Fruit fly (Drosophila melanogaster) whole organism, embryonic: ENCODE measurements around the gene CG44838.
A peak's percentile ranks its signal among the peaks of the same experiment; 100 is the strongest.

ENCODE experiments used
- Adf1 ChIP-seq: fragments of 200-800 bp; sonication (Bioruptor generic); IDR thresholded peaks from 2 replicates; pipeline ENCODE4 v1.3.6; 2022; ENCODE audit warnings: missing biosample characterization, missing genetic modification characterization
- CG10321 ChIP-seq: fragments of 200-800 bp; sonication (Bioruptor generic); IDR thresholded peaks from 2 replicates; pipeline ENCODE4 v1.3.6; 2022; ENCODE audit warnings: missing biosample characterization, missing genetic modification characterization
- CG11093 ChIP-seq: fragments of 200-800 bp; sonication (Bioruptor generic); IDR thresholded peaks from 3 replicates; pipeline ENCODE4 v1.3.6; 2022; ENCODE audit warnings: missing biosample characterization, missing genetic modification characterization
- CG11695 ChIP-seq: fragments of 200-800 bp; sonication (Bioruptor generic); IDR thresholded peaks from 3 replicates; pipeline ENCODE4 v1.3.6; 2022; ENCODE audit warnings: missing biosample characterization, missing genetic modification characterization
- CG11696 ChIP-seq: fragments of 200-800 bp; sonication (Bioruptor generic); IDR thresholded peaks from 2 replicates; pipeline ENCODE4 v1.3.6; 2022; ENCODE audit warnings: missing biosample characterization, missing genetic modification characterization
- CG13424 ChIP-seq: fragments of 200-800 bp; sonication (Bioruptor generic); optimal IDR thresholded peaks from 2 replicates; lab custom pipeline; 2019; ENCODE audit warnings: missing biosample characterization, mild to moderate bottlenecking, missing genetic modification characterization, moderate library complexity
- CG15269 ChIP-seq: fragments of 200-800 bp; sonication (Bioruptor generic); optimal IDR thresholded peaks from 2 replicates; lab custom pipeline; 2018; ENCODE audit warnings: missing biosample characterization, mild to moderate bottlenecking, missing genetic modification characterization, moderate library complexity
- CG1603 ChIP-seq: fragments of 200-800 bp; sonication (Bioruptor generic); optimal IDR thresholded peaks from 2 replicates; lab custom pipeline; 2019; ENCODE audit warnings: missing biosample characterization, mild to moderate bottlenecking, missing genetic modification characterization, moderate library complexity
- CG17186 ChIP-seq: fragments of 200-800 bp; sonication (Bioruptor generic); optimal IDR thresholded peaks from 3 replicates; lab custom pipeline; 2017; ENCODE audit warnings: missing biosample characterization, missing genetic modification reagents, missing genetic modification characterization
- CG17361 ChIP-seq: fragments of 200-800 bp; sonication (Bioruptor generic); IDR thresholded peaks from 3 replicates; pipeline ENCODE4 v1.3.6; 2022; ENCODE audit warnings: missing biosample characterization, missing genetic modification characterization
- CG18262 ChIP-seq: fragments of 200-800 bp; optimal IDR thresholded peaks from 3 replicates; lab custom pipeline; 2019; ENCODE audit warnings: missing biosample characterization, mild to moderate bottlenecking, missing genetic modification characterization, moderate library complexity
- CG18599 ChIP-seq: fragments of 200-800 bp; sonication (Bioruptor generic); optimal IDR thresholded peaks from 3 replicates; lab custom pipeline; 2017; ENCODE audit warnings: missing biosample characterization, missing genetic modification characterization, mild to moderate bottlenecking, moderate library complexity, missing genetic modification reagents
- CG3065 ChIP-seq: fragments of 200-800 bp; sonication (Bioruptor generic); optimal IDR thresholded peaks from 2 replicates; lab custom pipeline; 2016; ENCODE audit warnings: missing biosample characterization, missing genetic modification characterization
- CG4617 ChIP-seq: fragments of 200-800 bp; sonication (Bioruptor generic); optimal IDR thresholded peaks from 3 replicates; lab custom pipeline; 2016; ENCODE audit warnings: missing biosample characterization, missing genetic modification characterization, borderline replicate concordance
- CG8359 ChIP-seq: fragments of 200-800 bp; sonication (Bioruptor generic); optimal IDR thresholded peaks from 2 replicates; lab custom pipeline; 2017; ENCODE audit warnings: missing biosample characterization, mild to moderate bottlenecking, missing genetic modification characterization, borderline replicate concordance
- CG8924 ChIP-seq: fragments of 200-800 bp; optimal IDR thresholded peaks from 3 replicates; lab custom pipeline; 2019; ENCODE audit warnings: missing biosample characterization, mild to moderate bottlenecking, missing genetic modification characterization, moderate library complexity
- CG8944 ChIP-seq: fragments of 200-800 bp; sonication (Bioruptor generic); optimal IDR thresholded peaks from 3 replicates; lab custom pipeline; 2016; ENCODE audit warnings: missing biosample characterization, missing genetic modification characterization
- Hr78 ChIP-seq, 2 experiments: fragments of 200-800 bp in 1 of 2; fragments of >200 bp in 1 of 2; sonication (Bioruptor generic) in 1 of 2; optimal IDR thresholded peaks; 2 replicates each; lab custom pipeline; 2017 to 2019; ENCODE audit warnings: missing biosample characterization in 2 of 2, missing genetic modification characterization in 2 of 2, mild to moderate bottlenecking in 1 of 2, moderate library complexity in 1 of 2
- Lhr ChIP-seq: fragments of 200-800 bp; sonication (Bioruptor generic); optimal IDR thresholded peaks from 3 replicates; lab custom pipeline; 2017; ENCODE audit warnings: mild to moderate bottlenecking, missing biosample characterization, missing genetic modification reagents, missing genetic modification characterization
- MTF-1 ChIP-seq: fragments of 200-800 bp; sonication (Bioruptor generic); optimal IDR thresholded peaks from 2 replicates; lab custom pipeline; 2018; ENCODE audit warnings: missing biosample characterization, mild to moderate bottlenecking, missing genetic modification characterization, borderline replicate concordance
- Max ChIP-seq: fragments of 200-800 bp; sonication (Bioruptor generic); optimal IDR thresholded peaks from 2 replicates; lab custom pipeline; 2016; ENCODE audit warnings: missing biosample characterization, mild to moderate bottlenecking, missing genetic modification characterization
- Med ChIP-seq: fragments of 200-800 bp; sonication (Bioruptor generic); peaks from one replicate; lab custom pipeline; 2016; ENCODE audit warnings: missing biosample characterization, missing genetic modification characterization, mild to moderate bottlenecking, inconsistent platforms, moderate library complexity
- NC2α ChIP-seq: fragments of 200-800 bp; sonication (Bioruptor generic); optimal IDR thresholded peaks from 2 replicates; lab custom pipeline; 2016; ENCODE audit warnings: missing biosample characterization, missing genetic modification characterization
- NFAT ChIP-seq: fragments of 200-800 bp; sonication (Bioruptor generic); IDR thresholded peaks from 2 replicates; pipeline ENCODE4 v1.3.6; 2022; ENCODE audit warnings: missing biosample characterization, missing genetic modification characterization
- Oli ChIP-seq: fragments of 200-800 bp; sonication (Bioruptor generic); optimal IDR thresholded peaks from 2 replicates; lab custom pipeline; 2018; ENCODE audit warnings: missing biosample characterization, mild to moderate bottlenecking, missing genetic modification characterization, moderate library complexity
- Pdp1 ChIP-seq, 2 experiments: fragments of 200-800 bp; sonication (Bioruptor generic); optimal IDR thresholded peaks; 3 replicates each; lab custom pipeline; 2016; ENCODE audit warnings: missing biosample characterization in 2 of 2, missing genetic modification characterization in 2 of 2, mild to moderate bottlenecking in 1 of 2, moderate library complexity in 1 of 2
- Rfx ChIP-seq: fragments of 200-800 bp; sonication (Bioruptor generic); IDR thresholded peaks from 2 replicates; pipeline ENCODE4 v1.3.6; 2022; ENCODE audit warnings: missing biosample characterization, missing genetic modification characterization
- Sox100B ChIP-seq: fragments of 200-800 bp; sonication (Bioruptor generic); optimal IDR thresholded peaks from 3 replicates; lab custom pipeline; 2018; ENCODE audit warnings: missing biosample characterization, mild to moderate bottlenecking, missing genetic modification characterization
- Stat92E ChIP-seq, 3 experiments: fragments of >200 bp in 2 of 3; fragments of 200-800 bp in 1 of 3; sonication (Bioruptor generic) in 1 of 3; optimal IDR thresholded peaks; 2 replicates each; lab custom pipeline; 2017 to 2019; ENCODE audit warnings: missing biosample characterization in 3 of 3, missing genetic modification characterization in 3 of 3, mild to moderate bottlenecking in 1 of 3, moderate library complexity in 1 of 3
- Trl ChIP-seq, 3 experiments: fragments of >200 bp in 2 of 3; fragments of 200-800 bp in 1 of 3; sonication (Bioruptor generic) in 1 of 3; optimal IDR thresholded peaks; 2 replicates in 1 of 3; 3 replicates in 2 of 3; lab custom pipeline; 2016 to 2017; ENCODE audit warnings: missing biosample characterization in 1 of 3, missing genetic modification characterization in 1 of 3
- YL-1 ChIP-seq: fragments of 200-800 bp; sonication (Bioruptor generic); optimal IDR thresholded peaks from 3 replicates; lab custom pipeline; 2017; ENCODE audit warnings: missing biosample characterization, mild to moderate bottlenecking, missing genetic modification characterization
- bcd ChIP-seq: fragments of 200-800 bp; sonication (Bioruptor generic); optimal IDR thresholded peaks from 2 replicates; lab custom pipeline; 2017; ENCODE audit warnings: missing biosample characterization, mild to moderate bottlenecking, missing genetic modification characterization
- bowl ChIP-seq: fragments of 200-800 bp; sonication (Bioruptor generic); IDR thresholded peaks from 2 replicates; pipeline ENCODE4 v1.3.6; 2022; ENCODE audit warnings: missing biosample characterization, missing genetic modification characterization
- cas ChIP-seq: fragments of 200-800 bp; sonication (Bioruptor generic); IDR thresholded peaks from 2 replicates; pipeline ENCODE4 v1.3.6; 2022; ENCODE audit warnings: missing biosample characterization, missing genetic modification characterization
- cato ChIP-seq: fragments of 200-800 bp; sonication (Bioruptor generic); optimal IDR thresholded peaks from 2 replicates; lab custom pipeline; 2016; ENCODE audit warnings: missing biosample characterization, missing genetic modification characterization, borderline replicate concordance
- crc ChIP-seq: fragments of 200-800 bp; sonication (Bioruptor generic); optimal IDR thresholded peaks from 2 replicates; lab custom pipeline; 2016; ENCODE audit warnings: missing biosample characterization, missing genetic modification characterization
- dati ChIP-seq: fragments of 200-800 bp; sonication (Bioruptor generic); IDR thresholded peaks from 2 replicates; pipeline ENCODE4 v1.3.6; 2022; ENCODE audit warnings: missing biosample characterization, missing genetic modification characterization
- dm ChIP-seq: fragments of 200-800 bp; sonication (Bioruptor generic); optimal IDR thresholded peaks from 3 replicates; lab custom pipeline; 2016; ENCODE audit warnings: missing biosample characterization, missing genetic modification characterization
- dpn ChIP-seq, 2 experiments: fragments of 200-800 bp; sonication (Bioruptor generic); optimal IDR thresholded peaks; 3 replicates each; lab custom pipeline; 2016; ENCODE audit warnings: missing biosample characterization in 2 of 2, missing genetic modification characterization in 2 of 2
- grn ChIP-seq: fragments of 200-800 bp; sonication (Bioruptor generic); optimal IDR thresholded peaks from 3 replicates; lab custom pipeline; 2017; ENCODE audit warnings: missing biosample characterization, missing genetic modification characterization
- hbn ChIP-seq: fragments of 200-800 bp; sonication (Bioruptor generic); IDR thresholded peaks from 2 replicates; pipeline ENCODE4 v1.3.6; 2022; ENCODE audit warnings: missing biosample characterization, missing genetic modification characterization; ENCODE audit not compliant: partially characterized antibody
- lbe ChIP-seq: fragments of 200-800 bp; sonication (Bioruptor generic); optimal IDR thresholded peaks from 2 replicates; lab custom pipeline; 2016; ENCODE audit warnings: missing biosample characterization, mild to moderate bottlenecking, missing genetic modification characterization
- lola ChIP-seq, 3 experiments: fragments of >200 bp in 2 of 3; fragments of 200-800 bp in 1 of 3; sonication (Bioruptor generic) in 1 of 3; optimal IDR thresholded peaks; 2 replicates each; lab custom pipeline; 2017 to 2019; ENCODE audit warnings: missing biosample characterization in 3 of 3, missing genetic modification characterization in 3 of 3, mild to moderate bottlenecking in 1 of 3, moderate library complexity in 1 of 3
- nmo ChIP-seq: fragments of 200-800 bp; sonication (Bioruptor generic); optimal IDR thresholded peaks from 2 replicates; lab custom pipeline; 2018; ENCODE audit warnings: missing biosample characterization, mild to moderate bottlenecking, missing genetic modification characterization, moderate library complexity
- pho ChIP-seq: fragments of 200-800 bp; sonication (Bioruptor generic); optimal IDR thresholded peaks from 2 replicates; lab custom pipeline; 2016; ENCODE audit warnings: missing biosample characterization, missing genetic modification characterization
- seq ChIP-seq: fragments of 200-800 bp; sonication (Bioruptor generic); IDR thresholded peaks from 2 replicates; pipeline ENCODE4 v1.3.6; 2022; ENCODE audit warnings: missing biosample characterization, missing genetic modification characterization
- sna ChIP-seq: fragments of 200-800 bp; sonication (Bioruptor generic); IDR thresholded peaks from 2 replicates; pipeline ENCODE4 v1.3.6; 2022; ENCODE audit warnings: missing biosample characterization, missing genetic modification characterization; ENCODE audit not compliant: partially characterized antibody
- tna ChIP-seq: fragments of 200-800 bp; sonication (Bioruptor generic); IDR thresholded peaks from 2 replicates; pipeline ENCODE4 v1.3.6; 2022; ENCODE audit warnings: missing biosample characterization, missing genetic modification characterization; ENCODE audit not compliant: partially characterized antibody
- wek ChIP-seq: fragments of 200-800 bp; sonication (Bioruptor generic); optimal IDR thresholded peaks from 3 replicates; lab custom pipeline; 2018; ENCODE audit warnings: missing biosample characterization, mild to moderate bottlenecking, missing genetic modification characterization, moderate library complexity

Gene CG44838

DNA sequence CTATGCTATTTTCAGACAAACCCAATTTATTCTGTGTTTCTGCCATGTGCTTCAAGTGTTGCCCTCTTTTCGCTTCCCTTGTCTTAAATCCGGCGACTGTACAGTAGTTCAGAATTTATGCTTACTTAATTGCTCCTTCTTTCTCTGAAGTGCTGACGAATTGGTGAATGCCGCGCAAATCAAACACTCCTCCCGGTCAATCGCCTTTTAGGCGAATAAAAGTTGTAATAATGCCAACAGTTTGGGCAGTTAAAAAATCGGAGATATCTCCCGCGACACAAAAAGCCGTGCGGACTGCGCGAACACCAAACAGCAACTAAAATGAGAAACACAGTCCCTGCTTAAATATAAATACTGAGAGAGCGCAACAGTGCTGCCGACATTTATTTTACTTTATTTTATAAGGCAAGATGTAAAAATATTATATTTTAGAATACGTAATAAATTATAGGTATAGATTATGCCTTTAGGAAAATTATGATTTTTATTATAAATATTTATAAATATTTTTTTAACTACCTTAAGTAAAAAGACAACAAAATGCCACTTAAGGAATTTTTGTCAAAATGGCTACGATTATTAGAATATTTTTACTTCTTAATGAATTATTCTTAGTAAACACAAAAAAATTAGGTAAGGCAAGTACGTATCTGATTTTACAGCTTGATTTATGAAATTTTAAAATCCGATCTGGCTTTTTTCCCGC is 44.3 kb downstream of the CG44838 start, which contains the start of gene path (continued):
- TF ChIP-seq CG1603 (tag; lab: Kevin White, UChicago) = peak; percentile 20
- no peak for TF ChIP-seq cato (GFP tag; lab: Kevin White, UChicago)
- no peak for TF ChIP-seq CG17186
- peak; percentile 57 for TF ChIP-seq CG13424
- peak in 1 of 3 experiments; percentile 30 for TF ChIP-seq Stat92E (GFP tag; optimal IDR thresholded peaks at IDR 0.05; lab: Kevin White, UChicago)
- TF ChIP-seq CG11093 = no peak
- no peak for TF ChIP-seq wek (GFP tag; lab: Kevin White, UChicago)
- TF ChIP-seq NC2α (GFP tag; lab: Kevin White, UChicago) = peak; percentile 20
- no peak for TF ChIP-seq CG4617
- peak; percentile 33 for TF ChIP-seq Oli (tag; lab: Kevin White, UChicago)
- TF ChIP-seq lola (GFP tag; optimal IDR thresholded peaks at IDR 0.05; lab: Kevin White, UChicago) = peak in 1 of 3 experiments; percentile 39
- no peak for TF ChIP-seq NFAT (GFP tag; lab: Robert Waterston, UW)
- TF ChIP-seq MTF-1 (GFP tag; lab: Kevin White, UChicago) = peak; percentile 49
- TF ChIP-seq Rfx (GFP tag; lab: Robert Waterston, UW) = peak; percentile 29; the same call in 1 of the 2 replicates
- peak; percentile 62 for TF ChIP-seq CG18599 (GFP tag; lab: Kevin White, UChicago)
- TF ChIP-seq CG8944 = no peak
- peak; percentile 8; the same call in 1 of the 2 replicates for TF ChIP-seq tna (GFP tag; lab: Robert Waterston, UW)
- peak; percentile 59 for TF ChIP-seq CG8924
- TF ChIP-seq bowl (GFP tag; lab: Robert Waterston, UW) = no peak
- no peak for TF ChIP-seq sna (GFP tag; lab: Robert Waterston, UW)
- no peak for TF ChIP-seq hbn (GFP tag; lab: Robert Waterston, UW)
- peak; percentile 43 for TF ChIP-seq Max (GFP tag; lab: Kevin White, UChicago)
- no peak for TF ChIP-seq lbe
- TF ChIP-seq nmo (GFP tag; lab: Kevin White, UChicago) = peak; percentile 57
- TF ChIP-seq CG18262 (tag; lab: Kevin White, UChicago) = peak; percentile 83
- no peak for TF ChIP-seq CG3065 (GFP tag; lab: Kevin White, UChicago)
- TF ChIP-seq CG15269 (tag; lab: Kevin White, UChicago) = peak; percentile 37
- no peak for TF ChIP-seq pho (GFP tag; lab: Kevin White, UChicago)
- TF ChIP-seq cas (GFP tag; lab: Robert Waterston, UW) = no peak
- no peak for TF ChIP-seq Hr78 (GFP tag; optimal IDR thresholded peaks at IDR 0.05; lab: Kevin White, UChicago)
- TF ChIP-seq CG8359 (GFP tag; lab: Kevin White, UChicago) = no peak

DNA sequence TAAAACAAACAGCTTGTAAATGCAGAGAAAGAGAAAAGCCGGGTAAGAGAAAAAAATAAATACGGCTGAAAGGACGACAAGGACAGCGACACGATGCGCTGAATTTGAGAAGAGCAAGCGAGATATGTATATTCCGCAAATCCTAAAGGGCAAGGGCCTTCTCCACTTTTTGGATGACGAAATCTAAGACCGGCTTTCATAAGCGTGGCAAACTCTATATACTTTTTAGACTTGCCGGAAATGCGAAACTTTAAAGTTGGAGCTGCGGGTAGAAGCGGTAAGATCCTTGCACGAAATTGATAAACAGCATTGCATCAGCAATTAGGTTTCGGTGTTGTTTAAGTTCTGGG is 44.8 kb downstream of the CG44838 start:
- no peak for TF ChIP-seq seq (GFP tag; lab: Robert Waterston, UW)
- no peak for TF ChIP-seq Lhr (GFP tag; lab: Kevin White, UChicago)
- peak; percentile 69; the same call in 1 of the 2 replicates for TF ChIP-seq CG10321 (GFP tag; lab: Robert Waterston, UW)
- no peak for TF ChIP-seq Pdp1 (GFP tag; optimal IDR thresholded peaks at IDR 0.05; lab: Kevin White, UChicago)
- peak; percentile 16 for TF ChIP-seq crc (GFP tag; lab: Kevin White, UChicago)
- no peak for TF ChIP-seq bcd
- peak; percentile 61 for TF ChIP-seq Sox100B
- no peak for TF ChIP-seq CG11695 (GFP tag; lab: Robert Waterston, UW)
- no peak for TF ChIP-seq Med (GFP tag; lab: Kevin White, UChicago)
- TF ChIP-seq Trl (optimal IDR thresholded peaks at IDR 0.05; lab: Kevin White, UChicago) = peak; percentile 9 to 21
- TF ChIP-seq Trl (GFP tag; optimal IDR thresholded peaks at IDR 0.05; lab: Kevin White, UChicago) = no peak
- no peak for TF ChIP-seq dpn (GFP tag; optimal IDR thresholded peaks at IDR 0.05; lab: Kevin White, UChicago)
- no peak for TF ChIP-seq Adf1
- peak; percentile 46; the same call in 2 of the 3 replicates for TF ChIP-seq CG17361 (GFP tag; lab: Robert Waterston, UW)
- no peak for TF ChIP-seq dati (GFP tag; lab: Robert Waterston, UW)
- no peak for TF ChIP-seq dm (GFP tag; lab: Kevin White, UChicago)
- no peak for TF ChIP-seq grn (GFP tag; lab: Kevin White, UChicago)
- TF ChIP-seq CG11696 (GFP tag; lab: Robert Waterston, UW) = no peak
- no peak for TF ChIP-seq YL-1 (GFP tag; lab: Kevin White, UChicago)
